Fruit fly (Drosophila melanogaster) whole organism: ENCODE measurements around the gene Atat.

Source experiments
- CG8478 ChIP-seq: fragments of >200 bp; optimal IDR thresholded peaks from 2 replicates; lab custom pipeline; 2018; ENCODE audit warnings: inconsistent platforms
- Dll ChIP-seq: fragments of >200 bp; optimal IDR thresholded peaks from 2 replicates; lab custom pipeline; 2017
- EcR ChIP-seq, 2 experiments: fragments of >200 bp; optimal IDR thresholded peaks; 2 replicates each; lab custom pipeline; 2017; ENCODE audit warnings: missing biosample characterization in 2 of 2, missing genetic modification characterization in 2 of 2, missing genetic modification reagents in 2 of 2
- pan ChIP-seq: fragments of >200 bp; optimal IDR thresholded peaks from 2 replicates; lab custom pipeline; 2017
- psq ChIP-seq: fragments of >200 bp; optimal IDR thresholded peaks from 2 replicates; lab custom pipeline; 2017
- usp ChIP-seq: fragments of >200 bp; optimal IDR thresholded peaks from 2 replicates; lab custom pipeline; 2017; ENCODE audit warnings: missing biosample characterization, missing genetic modification characterization, mixed read lengths

Atat gene

DNA sequence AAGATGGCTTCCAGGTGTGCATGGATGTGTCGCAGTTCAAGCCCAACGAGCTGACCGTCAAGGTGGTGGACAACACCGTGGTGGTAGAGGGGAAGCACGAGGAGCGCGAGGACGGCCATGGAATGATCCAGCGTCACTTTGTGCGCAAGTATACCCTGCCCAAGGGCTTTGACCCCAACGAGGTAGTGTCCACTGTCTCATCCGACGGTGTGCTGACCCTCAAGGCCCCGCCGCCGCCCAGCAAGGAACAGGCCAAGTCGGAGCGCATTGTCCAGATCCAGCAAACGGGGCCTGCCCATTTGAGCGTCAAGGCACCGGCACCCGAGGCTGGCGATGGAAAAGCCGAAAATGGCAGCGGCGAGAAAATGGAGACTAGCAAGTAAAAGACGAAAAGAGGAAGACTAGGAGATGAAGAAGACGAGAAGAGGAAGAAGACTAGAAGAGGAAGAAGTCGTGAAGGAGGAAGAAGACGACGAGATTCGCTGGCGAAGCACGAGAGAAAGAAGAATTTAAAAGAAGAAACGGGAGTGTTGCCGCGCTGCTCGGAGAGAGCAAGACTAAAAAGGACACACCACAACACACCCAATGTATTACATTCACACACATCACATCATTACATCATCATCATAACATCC is 42.0 kb downstream of the Atat start:
- TF ChIP-seq CG8478 (lab: Kevin White, UChicago) (no peak), EcR (GFP tag; optimal IDR thresholded peaks at IDR 0.05; lab: Kevin White, UChicago) (peak in 1 of 2 experiments; percentile 17)

dm6 chr3L:9383345-9384075 is 43.0 kb downstream of the Atat start, which contains the start of gene Hsp27:
Hsp27 (plus strand) TSS chr3L:9384063.
- no peak for TF ChIP-seq pan
- peak in 1 of 2 experiments; percentile 76 for TF ChIP-seq EcR (GFP tag; optimal IDR thresholded peaks at IDR 0.05; lab: Kevin White, UChicago)
- TF ChIP-seq CG8478 (lab: Kevin White, UChicago), result peak; percentile 42

DNA sequence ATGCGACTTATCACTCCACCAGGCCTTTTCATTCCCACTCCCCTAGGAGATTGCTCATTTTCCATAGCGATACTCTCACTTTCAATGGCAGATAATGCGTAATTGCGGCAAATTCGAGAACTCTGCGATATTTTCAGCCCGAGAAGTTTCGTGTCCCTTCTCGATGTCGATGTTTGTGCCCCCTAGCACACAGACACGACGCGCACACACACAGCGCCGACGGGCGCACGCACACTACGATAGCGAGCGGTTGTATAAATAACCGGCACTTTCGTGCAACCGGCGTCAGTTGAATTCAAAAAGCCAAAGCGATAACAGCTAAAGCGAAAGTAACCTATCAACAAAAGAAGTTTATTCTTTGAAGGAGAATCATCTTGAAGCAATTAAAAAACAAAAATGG is 45.0 kb downstream of the Atat start, which contains the start of gene Hsp23:
TSS of gene Hsp23 (plus strand) at position 281 of the 400 bp plus-strand sequence.
- TF ChIP-seq usp (GFP tag; lab: Kevin White, UChicago) (no peak), EcR (GFP tag; optimal IDR thresholded peaks at IDR 0.05; lab: Kevin White, UChicago) (peak in 1 of 2 experiments; percentile 48), CG8478 (lab: Kevin White, UChicago) (no peak), Dll (lab: Kevin White, UChicago) (peak; percentile 18)

DNA sequence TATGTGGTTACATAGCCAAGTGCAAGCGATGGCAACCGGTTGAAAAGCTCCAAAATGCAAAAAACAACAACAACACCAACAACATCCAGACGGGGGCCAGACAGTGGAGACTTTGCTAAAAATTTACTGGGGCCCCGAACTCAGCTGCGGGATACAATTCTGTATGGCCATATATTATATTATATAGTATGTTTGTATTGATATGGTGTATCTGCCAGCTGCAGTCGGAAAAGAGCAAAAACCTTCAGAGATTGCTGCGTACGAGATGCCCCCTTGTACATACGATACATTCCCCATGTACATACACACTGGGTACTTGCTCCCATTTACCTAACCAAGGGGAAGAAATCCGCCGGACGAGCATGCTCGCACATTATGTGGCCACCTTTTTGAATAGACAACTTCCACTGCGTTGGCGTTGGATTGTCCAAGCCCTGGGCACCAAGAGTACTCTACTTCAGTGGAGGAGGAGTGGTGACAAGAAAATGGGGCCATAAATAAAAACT is 46.2 kb downstream of the Atat start:
- TF ChIP-seq pan, result no peak
- no peak for TF ChIP-seq psq (lab: Kevin White, UChicago)
- no peak for TF ChIP-seq CG8478 (lab: Kevin White, UChicago)
- TF ChIP-seq usp (GFP tag; lab: Kevin White, UChicago), result no peak
- no peak for TF ChIP-seq Dll (lab: Kevin White, UChicago)
- TF ChIP-seq EcR (GFP tag; optimal IDR thresholded peaks at IDR 0.05; lab: Kevin White, UChicago), result no peak

- TF ChIP-seq psq (lab: Kevin White, UChicago) (no peak), Dll (lab: Kevin White, UChicago) (peak; percentile 20), CG8478 (lab: Kevin White, UChicago) (no peak), pan (no peak), usp (GFP tag; lab: Kevin White, UChicago) (no peak), EcR (GFP tag; optimal IDR thresholded peaks at IDR 0.05; lab: Kevin White, UChicago) (no peak)
These were observed 46.8 kb downstream of the Atat start, which contains the start of gene Hsp67Ba for dm6 chr3L:9379484-9380343. Hsp67Ba (minus strand) TSS chr3L:9379534.

dm6 chr3L:9377198-9378035 is 49.1 kb downstream of the Atat start, which contains the start of gene Hsp26:
Hsp26 (minus strand) TSS chr3L:9377427.
- TF ChIP-seq CG8478 (lab: Kevin White, UChicago) (no peak), EcR (GFP tag; optimal IDR thresholded peaks at IDR 0.05; lab: Kevin White, UChicago) (peak; percentile 74 to 96)

- TF ChIP-seq psq (lab: Kevin White, UChicago) (no peak), CG8478 (lab: Kevin White, UChicago) (no peak), pan (no peak), EcR (GFP tag; optimal IDR thresholded peaks at IDR 0.05; lab: Kevin White, UChicago) (no peak), Dll (lab: Kevin White, UChicago) (no peak), usp (GFP tag; lab: Kevin White, UChicago) (no peak)
These were observed 50.0 kb downstream of the Atat start for dm6 chr3L:9376573-9376972.

dm6 chr3L:9375130-9375529 is 51.4 kb downstream of the Atat start, which contains the start of gene CG4461:
CG4461 (plus strand) TSS chr3L:9375430.
- TF ChIP-seq CG8478 (lab: Kevin White, UChicago), result no peak
- no peak for TF ChIP-seq usp (GFP tag; lab: Kevin White, UChicago)
- TF ChIP-seq pan, result no peak
- no peak for TF ChIP-seq EcR (GFP tag; optimal IDR thresholded peaks at IDR 0.05; lab: Kevin White, UChicago)

dm6 chr3L:9373374-9374004 is 53.1 kb downstream of the Atat start:
- no peak for TF ChIP-seq psq (lab: Kevin White, UChicago)
- TF ChIP-seq EcR (GFP tag; optimal IDR thresholded peaks at IDR 0.05; lab: Kevin White, UChicago), result peak; percentile 26 to 68
- no peak for TF ChIP-seq CG8478 (lab: Kevin White, UChicago)

- no peak for TF ChIP-seq CG8478 (lab: Kevin White, UChicago)
- TF ChIP-seq EcR (GFP tag; optimal IDR thresholded peaks at IDR 0.05; lab: Kevin White, UChicago), result peak in 1 of 2 experiments; percentile 72
- no peak for TF ChIP-seq psq (lab: Kevin White, UChicago)
These were observed 54.1 kb downstream of the Atat start, which contains the start of the genes Hsp67Bc, CG4456 and Hsp22 for dm6 chr3L:9372278-9372975. Hsp67Bc (minus strand) TSS chr3L:9372497. CG4456 (plus strand) TSS chr3L:9372722. Hsp22 (plus strand) TSS chr3L:9372931.
